Fruit fly (Drosophila melanogaster) whole organism, embryonic: ENCODE results near the gene CG32428.

ENCODE experiments used
- CG10267 ChIP-seq: fragments of 200-800 bp; sonication (Bioruptor generic); optimal IDR thresholded peaks from 2 replicates; lab custom pipeline; 2018; ENCODE audit warnings: missing biosample characterization, mild to moderate bottlenecking, missing genetic modification characterization, moderate library complexity
- CG14014 ChIP-seq: fragments of 200-800 bp; sonication (Bioruptor generic); IDR thresholded peaks from 2 replicates; pipeline ENCODE4 v1.3.6; 2022; ENCODE audit warnings: missing biosample characterization, missing genetic modification characterization
- CG14965 ChIP-seq: fragments of 200-800 bp; sonication (Bioruptor generic); optimal IDR thresholded peaks from 2 replicates; lab custom pipeline; 2016; ENCODE audit warnings: missing biosample characterization, missing genetic modification characterization, borderline replicate concordance
- CG17328 ChIP-seq: fragments of 200-800 bp; sonication (Bioruptor generic); IDR thresholded peaks from 2 replicates; pipeline ENCODE4 v1.3.6; 2022; ENCODE audit warnings: missing biosample characterization, missing genetic modification characterization
- CG17361 ChIP-seq: fragments of 200-800 bp; sonication (Bioruptor generic); IDR thresholded peaks from 3 replicates; pipeline ENCODE4 v1.3.6; 2022; ENCODE audit warnings: missing biosample characterization, missing genetic modification characterization
- CG2120 ChIP-seq: fragments of 200-800 bp; sonication (Bioruptor generic); optimal IDR thresholded peaks from 3 replicates; lab custom pipeline; 2016; ENCODE audit warnings: missing biosample characterization, missing genetic modification characterization
- CG32532 ChIP-seq: fragments of 200-800 bp; sonication (Bioruptor generic); IDR thresholded peaks from 2 replicates; pipeline ENCODE4 v1.3.6; 2022; ENCODE audit warnings: missing biosample characterization, missing genetic modification characterization
- CG6689 ChIP-seq: fragments of 200-800 bp; sonication (Bioruptor generic); IDR thresholded peaks from 2 replicates; pipeline ENCODE4 v1.3.6; 2022; ENCODE audit warnings: missing biosample characterization, missing genetic modification characterization
- CG7839 ChIP-seq: fragments of 200-800 bp; sonication (Bioruptor generic); optimal IDR thresholded peaks from 3 replicates; lab custom pipeline; 2018; ENCODE audit warnings: missing biosample characterization, mild to moderate bottlenecking, missing genetic modification characterization, moderate library complexity
- CkIIα-i1 ChIP-seq: fragments of 200-800 bp; sonication (Bioruptor generic); IDR thresholded peaks from 2 replicates; pipeline ENCODE4 v1.3.6; 2022; ENCODE audit warnings: missing biosample characterization, missing genetic modification characterization
- CoRest ChIP-seq: fragments of 200-800 bp; sonication (Bioruptor generic); optimal IDR thresholded peaks from 3 replicates; lab custom pipeline; 2018; ENCODE audit warnings: missing biosample characterization, mild to moderate bottlenecking, missing genetic modification characterization, moderate library complexity
- Dbx ChIP-seq: fragments of 200-800 bp; sonication (Bioruptor generic); IDR thresholded peaks from 3 replicates; pipeline ENCODE4 v1.3.6; 2022; ENCODE audit warnings: missing biosample characterization, missing genetic modification characterization
- Med ChIP-seq: fragments of 200-800 bp; sonication (Bioruptor generic); peaks from one replicate; lab custom pipeline; 2016; ENCODE audit warnings: missing biosample characterization, missing genetic modification characterization, mild to moderate bottlenecking, inconsistent platforms, moderate library complexity
- Meics ChIP-seq: fragments of 200-800 bp; sonication (Bioruptor generic); optimal IDR thresholded peaks from 2 replicates; lab custom pipeline; 2017; ENCODE audit warnings: missing biosample characterization, mild to moderate bottlenecking, missing genetic modification characterization
- NK7.1 ChIP-seq: fragments of 200-800 bp; sonication (Bioruptor generic); optimal IDR thresholded peaks from 3 replicates; lab custom pipeline; 2016; ENCODE audit warnings: missing biosample characterization, missing genetic modification characterization
- PHDP ChIP-seq: fragments of 200-800 bp; sonication (Bioruptor generic); optimal IDR thresholded peaks from 3 replicates; lab custom pipeline; 2018; ENCODE audit warnings: missing biosample characterization, mild to moderate bottlenecking, missing genetic modification characterization, moderate library complexity
- Ptx1 ChIP-seq: fragments of 200-800 bp; sonication (Bioruptor generic); IDR thresholded peaks from 2 replicates; pipeline ENCODE4 v1.3.6; 2022; ENCODE audit warnings: missing biosample characterization, missing genetic modification characterization
- Xrp1 ChIP-seq: fragments of 200-800 bp; sonication (Bioruptor generic); IDR thresholded peaks from 2 replicates; pipeline ENCODE4 v1.3.6; 2022; ENCODE audit warnings: missing biosample characterization, missing genetic modification characterization
- YL-1 ChIP-seq: fragments of 200-800 bp; sonication (Bioruptor generic); optimal IDR thresholded peaks from 3 replicates; lab custom pipeline; 2017; ENCODE audit warnings: missing biosample characterization, mild to moderate bottlenecking, missing genetic modification characterization
- bcd ChIP-seq: fragments of 200-800 bp; sonication (Bioruptor generic); optimal IDR thresholded peaks from 2 replicates; lab custom pipeline; 2017; ENCODE audit warnings: missing biosample characterization, mild to moderate bottlenecking, missing genetic modification characterization
- br ChIP-seq: fragments of >200 bp; optimal IDR thresholded peaks from 2 replicates; lab custom pipeline; 2017
- caup ChIP-seq: fragments of 200-800 bp; sonication (Bioruptor generic); optimal IDR thresholded peaks from 3 replicates; lab custom pipeline; 2017; ENCODE audit warnings: missing biosample characterization, mild to moderate bottlenecking, missing genetic modification characterization, moderate library complexity; ENCODE audit not compliant: severe bottlenecking
- chinmo ChIP-seq: fragments of 200-800 bp; sonication (Bioruptor generic); IDR thresholded peaks from 4 replicates; pipeline ENCODE4 v1.3.6; 2022; ENCODE audit warnings: missing biosample characterization, missing genetic modification characterization; ENCODE audit not compliant: partially characterized antibody
- cwo ChIP-seq: fragments of 200-800 bp; sonication (Bioruptor generic); optimal IDR thresholded peaks from 3 replicates; lab custom pipeline; 2017; ENCODE audit warnings: missing biosample characterization, missing genetic modification characterization, mild to moderate bottlenecking, moderate library complexity, missing genetic modification reagents
- dmrt11E ChIP-seq: fragments of 200-800 bp; sonication (Bioruptor generic); optimal IDR thresholded peaks from 3 replicates; lab custom pipeline; 2018; ENCODE audit warnings: missing biosample characterization, mild to moderate bottlenecking, missing genetic modification characterization, moderate library complexity
- dmrt99B ChIP-seq: fragments of 200-800 bp; sonication (Bioruptor generic); optimal IDR thresholded peaks from 2 replicates; lab custom pipeline; 2018; ENCODE audit warnings: missing biosample characterization, mild to moderate bottlenecking, missing genetic modification characterization, moderate library complexity
- dpn ChIP-seq, 2 experiments: fragments of 200-800 bp; sonication (Bioruptor generic); optimal IDR thresholded peaks; 3 replicates each; lab custom pipeline; 2016; ENCODE audit warnings: missing biosample characterization in 2 of 2, missing genetic modification characterization in 2 of 2
- gem ChIP-seq: fragments of 200-800 bp; sonication (Bioruptor generic); optimal IDR thresholded peaks from 2 replicates; lab custom pipeline; 2019; ENCODE audit warnings: missing biosample characterization, mild to moderate bottlenecking, missing genetic modification characterization, moderate library complexity
- gsb-n ChIP-seq: fragments of 200-800 bp; sonication (Bioruptor generic); optimal IDR thresholded peaks from 3 replicates; lab custom pipeline; 2018; ENCODE audit warnings: missing biosample characterization, mild to moderate bottlenecking, missing genetic modification characterization
- ind ChIP-seq: fragments of 200-800 bp; sonication (Bioruptor generic); optimal IDR thresholded peaks from 3 replicates; lab custom pipeline; 2016; ENCODE audit warnings: missing biosample characterization, missing genetic modification characterization
- lov ChIP-seq, 2 experiments: fragments of 200-800 bp in 1 of 2; fragments of >200 bp in 1 of 2; sonication (Bioruptor generic) in 1 of 2; IDR thresholded peaks in 1 of 2; optimal IDR thresholded peaks in 1 of 2; 2 replicates in 1 of 2; 3 replicates in 1 of 2; pipeline versions ENCODE4 v1.3.6 to Lab custom; 2017 to 2022; ENCODE audit warnings: missing biosample characterization in 1 of 2, missing genetic modification characterization in 1 of 2
- nom ChIP-seq: fragments of 200-800 bp; sonication (Bioruptor generic); optimal IDR thresholded peaks from 2 replicates; lab custom pipeline; 2017; ENCODE audit warnings: missing biosample characterization, missing genetic modification characterization, mild to moderate bottlenecking, moderate library complexity, missing genetic modification reagents
- otp ChIP-seq: fragments of 200-800 bp; sonication (Bioruptor generic); IDR thresholded peaks from 3 replicates; pipeline ENCODE4, ENCODE4 v1.3.6; 2022; ENCODE audit warnings: missing biosample characterization, missing genetic modification characterization
- phol ChIP-seq: fragments of 200-800 bp; sonication (Bioruptor generic); optimal IDR thresholded peaks from 3 replicates; lab custom pipeline; 2018; ENCODE audit warnings: missing biosample characterization, mild to moderate bottlenecking, missing genetic modification characterization, moderate library complexity
- pzg ChIP-seq: fragments of 200-800 bp; sonication (Bioruptor generic); optimal IDR thresholded peaks from 3 replicates; lab custom pipeline; 2018; ENCODE audit warnings: missing biosample characterization, mild to moderate bottlenecking, missing genetic modification characterization, moderate library complexity
- ranshi ChIP-seq: fragments of 200-800 bp; sonication (Bioruptor generic); IDR thresholded peaks from 2 replicates; pipeline ENCODE4 v1.3.6; 2022; ENCODE audit warnings: missing biosample characterization, missing genetic modification characterization
- rib ChIP-seq: fragments of 200-800 bp; sonication (Bioruptor generic); IDR thresholded peaks from 2 replicates; pipeline ENCODE4 v1.3.6; 2022; ENCODE audit warnings: missing biosample characterization, missing genetic modification characterization
- row ChIP-seq: fragments of 200-800 bp; sonication (Bioruptor generic); IDR thresholded peaks from 3 replicates; pipeline ENCODE4 v1.3.6; 2022; ENCODE audit warnings: missing biosample characterization, missing genetic modification characterization
- shn ChIP-seq: fragments of 200-800 bp; sonication (Bioruptor generic); optimal IDR thresholded peaks from 3 replicates; lab custom pipeline; 2016; ENCODE audit warnings: missing biosample characterization, missing genetic modification characterization
- so ChIP-seq: fragments of 200-800 bp; sonication (Bioruptor generic); IDR thresholded peaks from 3 replicates; pipeline ENCODE4 v1.3.6; 2022; ENCODE audit warnings: missing biosample characterization, missing genetic modification characterization
- unpg ChIP-seq: fragments of 200-800 bp; sonication (Bioruptor generic); optimal IDR thresholded peaks from 3 replicates; lab custom pipeline; 2018; ENCODE audit warnings: missing biosample characterization, mild to moderate bottlenecking, missing genetic modification characterization, moderate library complexity
- vvl ChIP-seq: fragments of 200-800 bp; sonication (Bioruptor generic); IDR thresholded peaks from 2 replicates; pipeline ENCODE4 v1.3.6; 2022; ENCODE audit warnings: missing biosample characterization, missing genetic modification characterization
- wdn ChIP-seq: fragments of 200-800 bp; sonication (Bioruptor generic); IDR thresholded peaks from 2 replicates; pipeline ENCODE4 v1.3.6; 2022; ENCODE audit warnings: missing biosample characterization, missing genetic modification characterization
- zfh1 ChIP-seq: fragments of 200-800 bp; sonication (Bioruptor generic); IDR thresholded peaks from 3 replicates; pipeline ENCODE4 v1.3.6; 2022; ENCODE audit warnings: missing biosample characterization, missing genetic modification characterization

CG32428 gene

dm6 chr3L:20518805-20519503 is 45.4 kb upstream of the CG32428 start, which contains the start of gene BNIP3 (continued):
- peak; percentile 93 for TF ChIP-seq YL-1
- no peak for TF ChIP-seq lov (optimal IDR thresholded peaks at IDR 0.05; lab: Kevin White, UChicago)
- TF ChIP-seq lov (GFP tag; IDR thresholded peaks at IDR 0.05; lab: Robert Waterston, UW), result no peak
- TF ChIP-seq Med, result peak; percentile 51

dm6 chr3L:20517897-20518804 is 44.6 kb upstream of the CG32428 start:
- TF ChIP-seq CG7839 (tag; lab: Kevin White, UChicago), result peak; percentile 32
- TF ChIP-seq nom (GFP tag; lab: Kevin White, UChicago), result peak; percentile 92
- peak; percentile 28 for TF ChIP-seq cwo (GFP tag; lab: Kevin White, UChicago)
- TF ChIP-seq chinmo (GFP tag; lab: Robert Waterston, UW), result no peak
- peak; percentile 31 for TF ChIP-seq phol
- peak; percentile 22 for TF ChIP-seq NK7.1 (GFP tag; lab: Kevin White, UChicago)
- 0 out of 2 replicates have a peak, but pooled peaks have one; percentile 18 for TF ChIP-seq wdn (GFP tag; lab: Robert Waterston, UW)
- peak; percentile 57 for TF ChIP-seq shn
- peak in 1 of 2 experiments; percentile 5 for TF ChIP-seq dpn (GFP tag; optimal IDR thresholded peaks at IDR 0.05; lab: Kevin White, UChicago)
- peak; percentile 68 for TF ChIP-seq Ptx1 (GFP tag; lab: Robert Waterston, UW)
- no peak for TF ChIP-seq br (lab: Kevin White, UChicago)
- TF ChIP-seq ranshi (GFP tag; lab: Robert Waterston, UW), result peak; percentile 57
- no peak for TF ChIP-seq pzg (GFP tag; lab: Kevin White, UChicago)
- TF ChIP-seq gsb-n (tag; lab: Kevin White, UChicago), result no peak
- TF ChIP-seq caup (GFP tag; lab: Kevin White, UChicago), result peak; percentile 21
- no peak for TF ChIP-seq otp (GFP tag; lab: Robert Waterston, UW)
- no peak for TF ChIP-seq vvl (GFP tag; lab: Robert Waterston, UW)
- peak; percentile 13 for TF ChIP-seq bcd (GFP tag; lab: Kevin White, UChicago)
- peak; percentile 40 for TF ChIP-seq PHDP
- peak; percentile 69 for TF ChIP-seq CG2120 (GFP tag; lab: Kevin White, UChicago)
- 0 out of 2 replicates have a peak, but pooled peaks have one; percentile 49 for TF ChIP-seq CG14014 (GFP tag; lab: Robert Waterston, UW)
- no peak for TF ChIP-seq CkIIα-i1
- TF ChIP-seq CoRest (tag; lab: Kevin White, UChicago), result peak; percentile 1
- TF ChIP-seq unpg (GFP tag; lab: Kevin White, UChicago), result peak; percentile 55
- TF ChIP-seq rib (GFP tag; lab: Robert Waterston, UW), result no peak
- peak; percentile 12 for TF ChIP-seq CG10267 (tag; lab: Kevin White, UChicago)
- TF ChIP-seq Meics (GFP tag; lab: Kevin White, UChicago), result peak; percentile 45
- no peak; the same call in 2 of the 3 replicates for TF ChIP-seq CG17361 (GFP tag; lab: Robert Waterston, UW)
- peak; percentile 54 for TF ChIP-seq CG6689 (GFP tag; lab: Robert Waterston, UW)
- peak; percentile 31; the same call in 1 of the 3 replicates for TF ChIP-seq zfh1 (GFP tag; lab: Robert Waterston, UW)
- TF ChIP-seq CG17328 (GFP tag; lab: Robert Waterston, UW), result 0 out of 2 replicates have a peak, but pooled peaks have one; percentile 29
- TF ChIP-seq Xrp1 (GFP tag; lab: Robert Waterston, UW), result peak; percentile 38; the same call in 1 of the 2 replicates
- TF ChIP-seq row, result peak; percentile 56
- TF ChIP-seq CG14965 (GFP tag; lab: Kevin White, UChicago), result no peak
- peak; percentile 6; the same call in 1 of the 2 replicates for TF ChIP-seq CG32532
- TF ChIP-seq ind (GFP tag; lab: Kevin White, UChicago), result peak; percentile 8
- TF ChIP-seq so (GFP tag; lab: Robert Waterston, UW), result peak; percentile 37; the same call in 1 of the 3 replicates
- TF ChIP-seq dmrt11E, result peak; percentile 5
- TF ChIP-seq Med, result peak; percentile 84
- peak; percentile 15; the same call in 1 of the 3 replicates for TF ChIP-seq Dbx (GFP tag; lab: Robert Waterston, UW)
- peak; percentile 68 for TF ChIP-seq gem (tag; lab: Kevin White, UChicago)
- peak; percentile 39 for TF ChIP-seq dmrt99B (tag; lab: Kevin White, UChicago)
